Worm (Caenorhabditis elegans) whole organism, midembryonic: Measurements from ENCODE around the gene F22F7.3.

ENCODE experiments used
- T22C8.4 ChIP-seq: fragments of 200-800 bp; sonication (Bioruptor generic); IDR thresholded peaks from 2 replicates; pipeline ENCODE4 v1.3.6; 2022; ENCODE audit warnings: missing genetic modification characterization, missing compliant biosample characterization
- cog-1 ChIP-seq: sonication (generic microtip); optimal IDR thresholded peaks from 2 replicates; lab custom pipeline; 2016; ENCODE audit warnings: missing genetic modification characterization, missing compliant biosample characterization
- flt-1 ChIP-seq: fragments of 200-800 bp; sonication (Bioruptor generic); IDR thresholded peaks from 2 replicates; pipeline ENCODE4 v1.3.6; 2022; ENCODE audit warnings: missing genetic modification characterization, missing compliant biosample characterization
- klf-2 ChIP-seq: fragments of 200-800 bp; sonication (Bioruptor generic); conservative IDR thresholded peaks from 2 replicates; pipeline ENCODE4 v1.3.6; 2022; ENCODE audit warnings: missing genetic modification reagents, missing genetic modification characterization, missing compliant biosample characterization
- med-1 ChIP-seq: sonication (generic microtip); optimal IDR thresholded peaks from 2 replicates; lab custom pipeline; 2017; ENCODE audit warnings: missing genetic modification characterization, mild to moderate bottlenecking, missing compliant biosample characterization, antibody characterized with exemption, missing genetic modification reagents; ENCODE audit not compliant: insufficient read depth
- ref-1 ChIP-seq: fragments of 200-800 bp; sonication (Bioruptor generic); conservative IDR thresholded peaks from 2 replicates; pipeline ENCODE4 v1.3.6; 2022; ENCODE audit warnings: missing genetic modification reagents, missing genetic modification characterization, missing compliant biosample characterization
- ztf-23 ChIP-seq: fragments of 200-800 bp; sonication (Bioruptor generic); IDR thresholded peaks from 2 replicates; pipeline ENCODE4 v1.3.6; 2022; ENCODE audit warnings: missing genetic modification reagents, missing genetic modification characterization, missing compliant biosample characterization

- TF ChIP-seq med-1 (GFP tag; lab: Kevin White, UChicago) (no peak), klf-2 (GFP tag; lab: Robert Waterston, UW) (no peak), ref-1 (GFP tag; lab: Robert Waterston, UW) (no peak), T22C8.4 (GFP tag; lab: Robert Waterston, UW) (no peak), flt-1 (GFP tag; lab: Robert Waterston, UW) (no peak), cog-1 (tag; lab: Kevin White, UChicago) (no peak), ztf-23 (GFP tag; lab: Robert Waterston, UW) (no peak)
Observed at ce11 chrV:2095204-2095603, 15.3 kb upstream of the F22F7.3 start, which contains the start of gene F36F12.2.
